Worm (Caenorhabditis elegans) whole organism, L2 larva: ENCODE data around the gene C04H4.1.

Experiments
- C34F6.9 ChIP-seq: fragments of 150-350 bp; optimal IDR thresholded peaks from 2 replicates; lab custom pipeline; 2014; ENCODE audit warnings: missing biosample characterization, missing genetic modification characterization
- F13H6.1 ChIP-seq: sonication (generic microtip); optimal IDR thresholded peaks from 2 replicates; lab custom pipeline; 2016; ENCODE audit warnings: missing genetic modification characterization, missing compliant biosample characterization
- R02D3.7 ChIP-seq: fragments of 150-350 bp; optimal IDR thresholded peaks from 2 replicates; lab custom pipeline; 2014; ENCODE audit warnings: missing biosample characterization, missing genetic modification characterization
- Y55F3AM.14 ChIP-seq: fragments of 200-800 bp; sonication (Bioruptor generic); optimal IDR thresholded peaks from 2 replicates; lab custom pipeline; 2018; ENCODE audit warnings: mild to moderate bottlenecking, missing genetic modification characterization, missing compliant biosample characterization
- ZK546.5 ChIP-seq: sonication (generic microtip); optimal IDR thresholded peaks from 2 replicates; lab custom pipeline; 2017; ENCODE audit warnings: missing biosample characterization, missing genetic modification characterization
- alr-1 ChIP-seq: fragments of 150-350 bp; optimal IDR thresholded peaks from 2 replicates; lab custom pipeline; 2014; ENCODE audit warnings: missing biosample characterization, missing genetic modification characterization
- aly-2 ChIP-seq: fragments of 150-350 bp; optimal IDR thresholded peaks from 2 replicates; lab custom pipeline; 2014; ENCODE audit warnings: missing biosample characterization, missing genetic modification characterization
- ceh-16 ChIP-seq: fragments of 150-350 bp; optimal IDR thresholded peaks from 2 replicates; lab custom pipeline; 2014; ENCODE audit warnings: missing biosample characterization, missing genetic modification characterization
- crh-2 ChIP-seq: sonication (generic microtip); optimal IDR thresholded peaks from 2 replicates; lab custom pipeline; 2017; ENCODE audit warnings: missing biosample characterization, missing genetic modification characterization
- dmd-4 ChIP-seq: sonication (generic microtip); optimal IDR thresholded peaks from 2 replicates; lab custom pipeline; 2017; ENCODE audit warnings: missing biosample characterization, missing genetic modification characterization
- egl-27 ChIP-seq: sonication (generic microtip); optimal IDR thresholded peaks from 3 replicates; lab custom pipeline; 2017; ENCODE audit warnings: missing biosample characterization, missing genetic modification reagents, missing genetic modification characterization
- elt-3 ChIP-seq: sonication (generic microtip); optimal IDR thresholded peaks from 2 replicates; lab custom pipeline; 2017; ENCODE audit warnings: missing biosample characterization, missing genetic modification characterization
- fos-1 ChIP-seq: fragments of 150-350 bp; optimal IDR thresholded peaks from 2 replicates; lab custom pipeline; 2014; ENCODE audit warnings: missing biosample characterization, missing genetic modification characterization
- lin-11 ChIP-seq: fragments of 150-350 bp; sonication (generic microtip); optimal IDR thresholded peaks from 2 replicates; lab custom pipeline; 2014; ENCODE audit warnings: missing biosample characterization, missing genetic modification characterization, inconsistent platforms, mixed read lengths
- lin-13 ChIP-seq: fragments of 150-350 bp; optimal IDR thresholded peaks from 2 replicates; lab custom pipeline; 2014; ENCODE audit warnings: missing biosample characterization, missing genetic modification reagents, missing genetic modification characterization
- lin-39 ChIP-seq: fragments of 150-350 bp; optimal IDR thresholded peaks from 2 replicates; lab custom pipeline; 2014; ENCODE audit warnings: missing biosample characterization, missing genetic modification reagents, missing genetic modification characterization
- lsy-2 ChIP-seq, 2 experiments: fragments of 150-350 bp in 1 of 2; sonication (generic microtip) in 1 of 2; optimal IDR thresholded peaks; 2 replicates each; lab custom pipeline; 2014 to 2017; ENCODE audit warnings: missing biosample characterization in 2 of 2, missing genetic modification characterization in 2 of 2
- mab-5 ChIP-seq: fragments of 150-350 bp; optimal IDR thresholded peaks from 2 replicates; lab custom pipeline; 2014; ENCODE audit warnings: missing biosample characterization, missing genetic modification characterization
- mbf-1 ChIP-seq: sonication (generic microtip); optimal IDR thresholded peaks from 2 replicates; lab custom pipeline; 2017; ENCODE audit warnings: missing biosample characterization, missing genetic modification characterization
- mdl-1 ChIP-seq, 2 experiments: fragments of 150-350 bp in 1 of 2; sonication (generic microtip) in 1 of 2; optimal IDR thresholded peaks; 2 replicates each; lab custom pipeline; 2017; ENCODE audit warnings: missing biosample characterization in 2 of 2, missing genetic modification characterization in 2 of 2
- nhr-10 ChIP-seq: sonication (generic microtip); optimal IDR thresholded peaks from 2 replicates; lab custom pipeline; 2017; ENCODE audit warnings: missing biosample characterization, missing genetic modification characterization
- nhr-11 ChIP-seq: fragments of 150-350 bp; optimal IDR thresholded peaks from 2 replicates; lab custom pipeline; 2014; ENCODE audit warnings: missing biosample characterization, missing genetic modification characterization
- nhr-12 ChIP-seq: fragments of 150-350 bp; optimal IDR thresholded peaks from 2 replicates; lab custom pipeline; 2014; ENCODE audit warnings: missing biosample characterization, missing genetic modification characterization
- nhr-129 ChIP-seq: fragments of 150-350 bp; optimal IDR thresholded peaks from 2 replicates; lab custom pipeline; 2014; ENCODE audit warnings: missing biosample characterization, missing genetic modification characterization
- nhr-21 ChIP-seq: fragments of 150-350 bp; optimal IDR thresholded peaks from 2 replicates; lab custom pipeline; 2014; ENCODE audit warnings: missing biosample characterization, missing genetic modification characterization
- nhr-23 ChIP-seq: fragments of 150-350 bp; optimal IDR thresholded peaks from 2 replicates; lab custom pipeline; 2014; ENCODE audit warnings: missing biosample characterization, missing genetic modification reagents, missing genetic modification characterization
- nhr-237 ChIP-seq: fragments of 150-350 bp; optimal IDR thresholded peaks from 2 replicates; lab custom pipeline; 2014; ENCODE audit warnings: missing biosample characterization, missing genetic modification characterization
- nhr-25 ChIP-seq: fragments of 150-350 bp; sonication (generic microtip); optimal IDR thresholded peaks from 3 replicates; lab custom pipeline; 2014; ENCODE audit warnings: missing biosample characterization, missing genetic modification characterization
- nhr-6 ChIP-seq: fragments of 150-350 bp; optimal IDR thresholded peaks from 2 replicates; lab custom pipeline; 2014; ENCODE audit warnings: missing biosample characterization, missing genetic modification characterization
- nhr-77 ChIP-seq: fragments of 150-350 bp; optimal IDR thresholded peaks from 2 replicates; lab custom pipeline; 2014; ENCODE audit warnings: missing biosample characterization, missing genetic modification characterization
- peb-1 ChIP-seq: fragments of 150-350 bp; optimal IDR thresholded peaks from 2 replicates; lab custom pipeline; 2014; ENCODE audit warnings: missing biosample characterization, missing genetic modification characterization
- sem-4 ChIP-seq: fragments of 150-350 bp; optimal IDR thresholded peaks from 2 replicates; lab custom pipeline; 2014; ENCODE audit warnings: missing biosample characterization, missing genetic modification reagents, missing genetic modification characterization
- skn-1 ChIP-seq: sonication (generic microtip); optimal IDR thresholded peaks from 2 replicates; lab custom pipeline; 2017; ENCODE audit warnings: missing biosample characterization, missing genetic modification characterization
- sma-3 ChIP-seq: sonication (generic microtip); optimal IDR thresholded peaks from 2 replicates; lab custom pipeline; 2016; ENCODE audit warnings: missing genetic modification reagents, missing genetic modification characterization, missing compliant biosample characterization
- sma-9 ChIP-seq, 2 experiments: fragments of 150-350 bp in 1 of 2; sonication (generic microtip) in 1 of 2; optimal IDR thresholded peaks; 2 replicates each; lab custom pipeline; 2014 to 2016; ENCODE audit warnings: missing genetic modification characterization in 2 of 2, mild to moderate bottlenecking in 1 of 2, missing biosample characterization in 1 of 2, missing compliant biosample characterization in 1 of 2, missing genetic modification reagents in 1 of 2, moderate library complexity in 1 of 2
- unc-39 ChIP-seq: fragments of 150-350 bp; optimal IDR thresholded peaks from 2 replicates; lab custom pipeline; 2014; ENCODE audit warnings: missing biosample characterization, missing genetic modification characterization
- unc-55 ChIP-seq: fragments of 150-350 bp; sonication (generic microtip); optimal IDR thresholded peaks from 3 replicates; lab custom pipeline; 2014; ENCODE audit warnings: missing biosample characterization, missing genetic modification reagents, missing genetic modification characterization
- unc-62 ChIP-seq: fragments of 150-350 bp; optimal IDR thresholded peaks from 2 replicates; lab custom pipeline; 2014; ENCODE audit warnings: missing biosample characterization, missing genetic modification reagents, missing genetic modification characterization
- ztf-1 ChIP-seq: fragments of 200-800 bp; sonication (Bioruptor generic); conservative IDR thresholded peaks from 2 replicates; pipeline ENCODE4 v1.3.6; 2022; ENCODE audit warnings: missing genetic modification characterization, missing compliant biosample characterization
- ztf-11 ChIP-seq: sonication (generic microtip); optimal IDR thresholded peaks from 2 replicates; lab custom pipeline; 2017; ENCODE audit warnings: missing biosample characterization, missing genetic modification characterization
- ztf-4 ChIP-seq: fragments of 150-350 bp; optimal IDR thresholded peaks from 2 replicates; lab custom pipeline; 2014; ENCODE audit warnings: missing biosample characterization, missing genetic modification characterization

C04H4.1 gene

ce11 chrII:7935622-7936021 lies 23.0 kb upstream of the C04H4.1 start:
- TF ChIP-seq alr-1 (no peak), crh-2 (tag; lab: Kevin White, UChicago) (no peak), egl-27 (no peak), peb-1 (tag; lab: Kevin White, UChicago) (no peak), unc-62 (GFP tag; lab: Kevin White, UChicago) (no peak), lsy-2 (tag; optimal IDR thresholded peaks at IDR 0.05; lab: Kevin White, UChicago) (no peak), ceh-16 (no peak), ZK546.5 (tag; lab: Kevin White, UChicago) (no peak), ztf-11 (tag; lab: Kevin White, UChicago) (no peak), ztf-4 (no peak), lin-39 (tag; lab: Kevin White, UChicago) (no peak), nhr-237 (no peak), Y55F3AM.14 (GFP tag; lab: Kevin White, UChicago) (no peak), nhr-23 (no peak), nhr-21 (tag; lab: Kevin White, UChicago) (no peak)
- TF ChIP-seq, all 48 proteins: peak for 0

ce11 chrII:7938078-7938477 lies 20.6 kb upstream of the C04H4.1 start, which contains the start of gene ZK669.2:
TSS of gene ZK669.2 (minus strand) at chrII:7938178.
- TF ChIP-seq ceh-16 = no peak
- no peak for TF ChIP-seq unc-55 (GFP tag; lab: Kevin White, UChicago)
- no peak for TF ChIP-seq nhr-23
- TF ChIP-seq ztf-11 (tag; lab: Kevin White, UChicago) = no peak
- no peak for TF ChIP-seq mbf-1 (tag; lab: Kevin White, UChicago)
- TF ChIP-seq nhr-77 (tag; lab: Kevin White, UChicago) = no peak
- no peak for TF ChIP-seq ztf-1 (GFP tag; lab: Robert Waterston, UW)
- TF ChIP-seq egl-27 = no peak
- TF ChIP-seq nhr-10 (tag; lab: Kevin White, UChicago) = no peak
- TF ChIP-seq mdl-1 (tag; optimal IDR thresholded peaks at IDR 0.05; lab: Kevin White, UChicago) = no peak
- TF ChIP-seq crh-2 (tag; lab: Kevin White, UChicago) = no peak
- TF ChIP-seq F13H6.1 (tag; lab: Kevin White, UChicago) = no peak
- TF ChIP-seq nhr-12 = no peak
- TF ChIP-seq aly-2 (tag; lab: Kevin White, UChicago) = no peak
- no peak for TF ChIP-seq nhr-21 (tag; lab: Kevin White, UChicago)
- no peak for TF ChIP-seq nhr-129 (tag; lab: Kevin White, UChicago)
- no peak for TF ChIP-seq lin-13
- no peak for TF ChIP-seq ZK546.5 (tag; lab: Kevin White, UChicago)

ce11 chrII:7940848-7941247 lies 17.8 kb upstream of the C04H4.1 start, which contains the start of gene ZK669.3:
TSS of gene ZK669.3 (plus strand) at chrII:7941148.
- TF ChIP-seq R02D3.7 (tag; lab: Kevin White, UChicago) = no peak
- TF ChIP-seq ztf-4 = no peak
- TF ChIP-seq nhr-25 (tag; lab: Kevin White, UChicago) = no peak
- no peak for TF ChIP-seq ztf-1 (GFP tag; lab: Robert Waterston, UW)
- no peak for TF ChIP-seq nhr-23

- TF ChIP-seq alr-1 = no peak
- no peak for TF ChIP-seq elt-3 (tag; lab: Kevin White, UChicago)
- no peak for TF ChIP-seq mab-5 (tag; lab: Kevin White, UChicago)
- TF ChIP-seq nhr-25 (tag; lab: Kevin White, UChicago) = no peak
- TF ChIP-seq lsy-2 (tag; optimal IDR thresholded peaks at IDR 0.05; lab: Kevin White, UChicago) = peak in 1 of 2 experiments; percentile 32
- TF ChIP-seq ZK546.5 (tag; lab: Kevin White, UChicago) = no peak
- no peak for TF ChIP-seq F13H6.1 (tag; lab: Kevin White, UChicago)
- peak; percentile 27 to 44 for TF ChIP-seq mdl-1 (tag; optimal IDR thresholded peaks at IDR 0.05; lab: Kevin White, UChicago)
- TF ChIP-seq unc-55 (GFP tag; lab: Kevin White, UChicago) = no peak
- no peak for TF ChIP-seq ztf-1 (GFP tag; lab: Robert Waterston, UW)
- TF ChIP-seq aly-2 (tag; lab: Kevin White, UChicago) = no peak
- TF ChIP-seq peb-1 (tag; lab: Kevin White, UChicago) = no peak
- no peak for TF ChIP-seq sma-3 (GFP tag; lab: Kevin White, UChicago)
- TF ChIP-seq fos-1 (tag; lab: Kevin White, UChicago) = peak; percentile 4
- no peak for TF ChIP-seq ztf-11 (tag; lab: Kevin White, UChicago)
- TF ChIP-seq nhr-10 (tag; lab: Kevin White, UChicago) = no peak
- no peak for TF ChIP-seq nhr-11 (tag; lab: Kevin White, UChicago)
- no peak for TF ChIP-seq skn-1
- TF ChIP-seq nhr-237 = no peak
- TF ChIP-seq C34F6.9 (tag; lab: Kevin White, UChicago) = no peak
- no peak for TF ChIP-seq nhr-77 (tag; lab: Kevin White, UChicago)
- no peak for TF ChIP-seq lin-11 (tag; lab: Kevin White, UChicago)
- no peak for TF ChIP-seq dmd-4
- TF ChIP-seq sem-4 (tag; lab: Kevin White, UChicago) = no peak
- no peak for TF ChIP-seq nhr-6 (tag; lab: Kevin White, UChicago)
- TF ChIP-seq unc-39 (tag; lab: Kevin White, UChicago) = no peak
- TF ChIP-seq mbf-1 (tag; lab: Kevin White, UChicago) = no peak
- TF ChIP-seq sma-9 (GFP tag; optimal IDR thresholded peaks at IDR 0.05; lab: Kevin White, UChicago) = peak; percentile 40
- no peak for TF ChIP-seq sma-9 (tag; optimal IDR thresholded peaks at IDR 0.05; lab: Kevin White, UChicago)
- TF ChIP-seq nhr-21 (tag; lab: Kevin White, UChicago) = no peak
These were observed 14.3 kb upstream of the C04H4.1 start for ce11 chrII:7944333-7944744.
